Fruit fly (Drosophila melanogaster) whole organism, adult: ENCODE data around the gene rasp.

Source experiments
- CG11617 ChIP-seq: fragments of 200-800 bp; sonication (Bioruptor generic); optimal IDR thresholded peaks from 2 replicates; lab custom pipeline; 2017; ENCODE audit warnings: mild to moderate bottlenecking, missing biosample characterization, missing genetic modification reagents, missing genetic modification characterization
- CG12768 ChIP-seq: fragments of 200-800 bp; sonication (Bioruptor generic); optimal IDR thresholded peaks from 2 replicates; lab custom pipeline; 2017; ENCODE audit warnings: missing biosample characterization, missing genetic modification characterization, mild to moderate bottlenecking, moderate library complexity, missing genetic modification reagents
- CG14711 ChIP-seq: fragments of 200-800 bp; sonication (Bioruptor generic); optimal IDR thresholded peaks from 2 replicates; lab custom pipeline; 2018; ENCODE audit warnings: missing biosample characterization, mild to moderate bottlenecking, missing genetic modification characterization, moderate library complexity
- CG1620 ChIP-seq: fragments of 200-800 bp; sonication (Bioruptor generic); optimal IDR thresholded peaks from 2 replicates; lab custom pipeline; 2016; ENCODE audit warnings: missing biosample characterization, missing genetic modification characterization
- CG33017 ChIP-seq: fragments of 200-800 bp; sonication (Bioruptor generic); optimal IDR thresholded peaks from 2 replicates; lab custom pipeline; 2018; ENCODE audit warnings: missing biosample characterization, mild to moderate bottlenecking, missing genetic modification characterization, moderate library complexity
- CG5204 ChIP-seq: fragments of 200-800 bp; sonication (Bioruptor generic); optimal IDR thresholded peaks from 2 replicates; lab custom pipeline; 2016; ENCODE audit warnings: missing biosample characterization, missing genetic modification characterization
- CG7045 ChIP-seq: fragments of 200-800 bp; sonication (Bioruptor generic); optimal IDR thresholded peaks from 2 replicates; lab custom pipeline; 2017; ENCODE audit warnings: missing biosample characterization, mild to moderate bottlenecking, missing genetic modification characterization
- CG7101 ChIP-seq: fragments of 200-800 bp; sonication (Bioruptor generic); optimal IDR thresholded peaks from 2 replicates; lab custom pipeline; 2018; ENCODE audit warnings: missing biosample characterization, mild to moderate bottlenecking, missing genetic modification characterization, moderate library complexity
- Clk ChIP-seq: fragments of 200-800 bp; sonication (Bioruptor generic); optimal IDR thresholded peaks from 2 replicates; lab custom pipeline; 2017; ENCODE audit warnings: missing biosample characterization, missing genetic modification characterization
- Crg-1 ChIP-seq: fragments of 200-800 bp; sonication (Bioruptor generic); optimal IDR thresholded peaks from 2 replicates; lab custom pipeline; 2016; ENCODE audit warnings: missing biosample characterization, missing genetic modification characterization
- Hr96 ChIP-seq: fragments of 200-800 bp; sonication (Bioruptor generic); optimal IDR thresholded peaks from 2 replicates; lab custom pipeline; 2016; ENCODE audit warnings: missing biosample characterization, missing genetic modification characterization
- Mnt ChIP-seq: fragments of 200-800 bp; sonication (Bioruptor generic); optimal IDR thresholded peaks from 2 replicates; lab custom pipeline; 2016; ENCODE audit warnings: missing biosample characterization, mild to moderate bottlenecking, missing genetic modification characterization
- bab1 ChIP-seq: fragments of 200-800 bp; sonication (Bioruptor generic); optimal IDR thresholded peaks from 3 replicates; lab custom pipeline; 2019; ENCODE audit warnings: missing biosample characterization, mild to moderate bottlenecking, missing genetic modification characterization, moderate library complexity
- cic ChIP-seq: fragments of 200-800 bp; sonication (Bioruptor generic); optimal IDR thresholded peaks from 2 replicates; lab custom pipeline; 2017; ENCODE audit warnings: missing biosample characterization, mild to moderate bottlenecking, missing genetic modification characterization, moderate library complexity
- cnc ChIP-seq, 2 experiments: fragments of >200 bp; optimal IDR thresholded peaks; 2 replicates each; lab custom pipeline; 2017
- kay ChIP-seq: fragments of 200-800 bp; sonication (Bioruptor generic); peaks from one replicate; lab custom pipeline; 2016; ENCODE audit warnings: missing biosample characterization, missing genetic modification characterization, borderline replicate concordance
- ovo ChIP-seq: fragments of 200-800 bp; sonication (Bioruptor generic); optimal IDR thresholded peaks from 2 replicates; lab custom pipeline; 2016; ENCODE audit warnings: missing biosample characterization, missing genetic modification characterization
- pad ChIP-seq: fragments of 200-800 bp; sonication (Bioruptor generic); optimal IDR thresholded peaks from 3 replicates; lab custom pipeline; 2017; ENCODE audit warnings: missing biosample characterization, missing genetic modification characterization, mild to moderate bottlenecking, moderate library complexity, missing genetic modification reagents
- tj ChIP-seq: fragments of 200-800 bp; sonication (Bioruptor generic); optimal IDR thresholded peaks from 3 replicates; lab custom pipeline; 2017; ENCODE audit warnings: missing biosample characterization, mild to moderate bottlenecking, missing genetic modification characterization, moderate library complexity
- toe ChIP-seq: fragments of 200-800 bp; sonication (Bioruptor generic); optimal IDR thresholded peaks from 2 replicates; lab custom pipeline; 2016; ENCODE audit warnings: missing biosample characterization, missing genetic modification characterization

The rasp gene

dm6 chr3L:3125649-3126130 is 36.3 kb upstream of the rasp start:
- TF ChIP-seq cic (GFP tag; lab: Kevin White, UChicago) (no peak), kay (GFP tag; lab: Kevin White, UChicago) (peak; percentile 60), CG7045 (GFP tag; lab: Kevin White, UChicago) (no peak), CG1620 (GFP tag; lab: Kevin White, UChicago) (no peak), CG5204 (GFP tag; lab: Kevin White, UChicago) (no peak), toe (no peak), pad (GFP tag; lab: Kevin White, UChicago) (no peak), tj (GFP tag; lab: Kevin White, UChicago) (peak; percentile 55), Hr96 (GFP tag; lab: Kevin White, UChicago) (no peak), cnc (optimal IDR thresholded peaks at IDR 0.05; lab: Kevin White, UChicago) (no peak), Mnt (GFP tag; lab: Kevin White, UChicago) (no peak), CG11617 (GFP tag; lab: Kevin White, UChicago) (no peak), Crg-1 (GFP tag; lab: Kevin White, UChicago) (no peak), CG33017 (tag; lab: Kevin White, UChicago) (no peak), CG12768 (GFP tag; lab: Kevin White, UChicago) (no peak)

dm6 chr3L:3126478-3126877 is 35.5 kb upstream of the rasp start:
- TF ChIP-seq CG7045 (GFP tag; lab: Kevin White, UChicago) (no peak), cnc (optimal IDR thresholded peaks at IDR 0.05; lab: Kevin White, UChicago) (no peak), Hr96 (GFP tag; lab: Kevin White, UChicago) (no peak), CG1620 (GFP tag; lab: Kevin White, UChicago) (no peak), CG12768 (GFP tag; lab: Kevin White, UChicago) (no peak), CG14711 (tag; lab: Kevin White, UChicago) (no peak), Mnt (GFP tag; lab: Kevin White, UChicago) (no peak), cic (GFP tag; lab: Kevin White, UChicago) (no peak)

DNA sequence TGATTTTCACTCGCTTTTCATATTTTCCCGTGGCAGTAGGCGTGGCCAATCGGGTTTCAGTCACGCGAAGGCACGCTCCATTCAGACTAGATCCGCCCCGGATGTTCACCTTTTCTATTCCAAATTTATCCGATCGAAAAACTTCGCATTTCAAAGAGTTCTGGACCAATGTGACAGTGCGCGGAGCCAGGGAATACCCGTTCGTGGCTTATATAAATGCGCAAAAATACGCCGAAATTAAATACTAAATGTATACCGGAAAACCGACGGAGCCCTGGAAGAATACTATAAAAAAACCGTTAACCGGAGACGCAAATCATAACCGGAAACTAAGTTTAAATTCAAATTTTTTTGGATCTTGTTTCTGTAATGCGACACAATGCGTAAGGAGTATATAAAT is 34.4 kb upstream of the rasp start, which contains the start of gene promL:
Gene promL (minus strand): TSS at position 181 of the 400 bp plus-strand sequence.
- TF ChIP-seq CG33017 (tag; lab: Kevin White, UChicago) = peak; percentile 38
- peak; percentile 42 for TF ChIP-seq kay (GFP tag; lab: Kevin White, UChicago)
- TF ChIP-seq CG1620 (GFP tag; lab: Kevin White, UChicago) = peak; percentile 54
- TF ChIP-seq toe = peak; percentile 35
- peak; percentile 69 for TF ChIP-seq CG11617 (GFP tag; lab: Kevin White, UChicago)
- peak; percentile 41 for TF ChIP-seq CG7101
- TF ChIP-seq pad (GFP tag; lab: Kevin White, UChicago) = peak; percentile 46
- no peak for TF ChIP-seq CG7045 (GFP tag; lab: Kevin White, UChicago)
- TF ChIP-seq CG5204 (GFP tag; lab: Kevin White, UChicago) = no peak
- no peak for TF ChIP-seq cnc (optimal IDR thresholded peaks at IDR 0.05; lab: Kevin White, UChicago)
- TF ChIP-seq tj (GFP tag; lab: Kevin White, UChicago) = no peak
- peak; percentile 91 for TF ChIP-seq bab1
- peak; percentile 41 for TF ChIP-seq CG14711 (tag; lab: Kevin White, UChicago)
- peak; percentile 82 for TF ChIP-seq ovo (GFP tag; lab: Kevin White, UChicago)
- TF ChIP-seq Mnt (GFP tag; lab: Kevin White, UChicago) = peak; percentile 73
- no peak for TF ChIP-seq CG12768 (GFP tag; lab: Kevin White, UChicago)
- TF ChIP-seq Crg-1 (GFP tag; lab: Kevin White, UChicago) = peak; percentile 63
- no peak for TF ChIP-seq Clk
- TF ChIP-seq cic (GFP tag; lab: Kevin White, UChicago) = no peak
- peak; percentile 12 for TF ChIP-seq Hr96 (GFP tag; lab: Kevin White, UChicago)

DNA sequence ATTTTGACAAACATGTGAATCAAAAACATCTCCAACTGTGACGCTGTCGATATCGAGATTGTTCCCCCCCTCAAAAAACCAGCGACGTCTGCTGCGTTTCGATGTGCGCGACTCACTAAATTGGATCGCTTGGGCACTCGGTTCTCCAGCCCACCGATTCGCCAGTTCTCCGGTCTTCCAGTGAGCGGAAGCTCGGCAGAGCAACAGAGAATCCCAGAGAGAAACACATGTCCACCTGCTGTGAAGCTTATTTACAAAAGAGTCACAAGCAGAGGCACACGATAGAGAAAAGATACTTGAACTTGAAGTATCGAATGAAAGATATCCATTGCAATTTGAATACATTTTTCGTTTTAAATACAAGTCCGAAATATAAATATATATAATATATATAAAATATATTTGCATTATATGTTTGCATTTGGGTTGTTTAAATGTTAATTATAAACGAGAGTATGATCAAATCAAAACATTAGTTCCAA is 27.9 kb upstream of the rasp start:
- TF ChIP-seq cic (GFP tag; lab: Kevin White, UChicago) = peak; percentile 9
- peak; percentile 16 for TF ChIP-seq CG12768 (GFP tag; lab: Kevin White, UChicago)
- peak; percentile 8 for TF ChIP-seq tj (GFP tag; lab: Kevin White, UChicago)
- TF ChIP-seq CG11617 (GFP tag; lab: Kevin White, UChicago) = no peak
- TF ChIP-seq CG7101 = no peak
- TF ChIP-seq CG14711 (tag; lab: Kevin White, UChicago) = no peak
- TF ChIP-seq ovo (GFP tag; lab: Kevin White, UChicago) = no peak

DNA sequence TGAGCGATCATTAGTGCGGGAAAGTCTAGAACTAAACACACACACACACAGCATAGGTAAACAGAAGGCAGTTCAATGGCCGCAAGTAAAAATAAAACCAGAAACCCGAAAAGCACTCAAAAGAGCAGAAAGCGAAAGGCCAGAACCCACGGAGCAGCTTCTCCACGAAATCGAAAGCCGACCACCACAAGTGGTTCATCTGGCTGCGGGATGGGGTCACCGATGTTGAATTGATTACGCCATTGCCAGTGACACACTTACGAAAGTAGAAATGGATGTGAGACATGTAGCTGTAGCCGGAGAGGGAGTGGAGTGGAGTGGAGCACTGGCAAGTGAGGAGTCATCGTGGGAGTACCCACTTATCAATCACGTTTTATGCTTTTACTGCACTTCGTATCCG is 20.6 kb upstream of the rasp start:
- TF ChIP-seq CG7045 (GFP tag; lab: Kevin White, UChicago) (no peak), ovo (GFP tag; lab: Kevin White, UChicago) (no peak), tj (GFP tag; lab: Kevin White, UChicago) (no peak), CG14711 (tag; lab: Kevin White, UChicago) (no peak), kay (GFP tag; lab: Kevin White, UChicago) (no peak), Hr96 (GFP tag; lab: Kevin White, UChicago) (no peak), Clk (no peak), CG5204 (GFP tag; lab: Kevin White, UChicago) (no peak), toe (no peak), CG7101 (no peak), CG33017 (tag; lab: Kevin White, UChicago) (no peak), Mnt (GFP tag; lab: Kevin White, UChicago) (no peak), Crg-1 (GFP tag; lab: Kevin White, UChicago) (no peak), pad (GFP tag; lab: Kevin White, UChicago) (no peak), CG12768 (GFP tag; lab: Kevin White, UChicago) (no peak), CG1620 (GFP tag; lab: Kevin White, UChicago) (no peak), CG11617 (GFP tag; lab: Kevin White, UChicago) (no peak)
